Worm (Caenorhabditis elegans) whole organism, L4 larva: ENCODE measurements around the gene dlc-1.

ENCODE experiments used
- F44E2.7 ChIP-seq: fragments of 200-800 bp; sonication (Bioruptor generic); IDR thresholded peaks from 2 replicates; pipeline ENCODE4 v2.1.2; 2022; ENCODE audit warnings: missing genetic modification characterization, missing compliant biosample characterization
- F49E8.2 ChIP-seq: sonication (generic microtip); optimal IDR thresholded peaks from 2 replicates; lab custom pipeline; 2016; ENCODE audit warnings: missing compliant biosample characterization, mild to moderate bottlenecking, missing genetic modification characterization, borderline replicate concordance
- T26A8.4 ChIP-seq: fragments of 200-800 bp; sonication (Bioruptor generic); IDR thresholded peaks from 2 replicates; pipeline ENCODE4 v1.3.6; 2022; ENCODE audit warnings: missing genetic modification characterization, missing compliant biosample characterization
- Y105C5A.15 ChIP-seq: fragments of 200-800 bp; sonication (Bioruptor generic); IDR thresholded peaks from 2 replicates; pipeline ENCODE4 v1.3.6; 2022; ENCODE audit warnings: missing genetic modification characterization, missing compliant biosample characterization
- Y48G9A.11 ChIP-seq: fragments of 200-800 bp; sonication (Bioruptor generic); IDR thresholded peaks from 2 replicates; pipeline ENCODE4 v1.3.6; 2022; ENCODE audit warnings: missing genetic modification reagents, missing genetic modification characterization, missing compliant biosample characterization
- Y5F2A.4 ChIP-seq: fragments of 200-800 bp; sonication (Bioruptor generic); optimal IDR thresholded peaks from 2 replicates; lab custom pipeline; 2018; ENCODE audit warnings: mild to moderate bottlenecking, missing genetic modification characterization, missing compliant biosample characterization
- Y75B8A.6 ChIP-seq: fragments of 200-800 bp; sonication (Bioruptor generic); IDR thresholded peaks from 2 replicates; pipeline ENCODE4 v1.3.6; 2022; ENCODE audit warnings: missing genetic modification reagents, missing genetic modification characterization, missing compliant biosample characterization
- ZK337.2 ChIP-seq: fragments of 200-800 bp; sonication (Bioruptor generic); IDR thresholded peaks from 2 replicates; pipeline ENCODE4 v1.3.6; 2022; ENCODE audit warnings: missing genetic modification reagents, missing genetic modification characterization, missing compliant biosample characterization
- aha-1 ChIP-seq: fragments of 150-350 bp; peaks from one replicate; lab custom pipeline; 2014; ENCODE audit warnings: missing biosample characterization, missing genetic modification characterization
- ama-1 ChIP-seq: fragments of 150-350 bp; optimal IDR thresholded peaks from 2 replicates; lab custom pipeline; 2014; ENCODE audit warnings: inconsistent platforms, mixed read lengths
- ceh-82 ChIP-seq: sonication (generic microtip); optimal IDR thresholded peaks from 2 replicates; lab custom pipeline; 2017; ENCODE audit warnings: missing biosample characterization, missing genetic modification characterization
- ces-1 ChIP-seq: fragments of 150-350 bp; sonication (generic microtip); optimal IDR thresholded peaks from 4 replicates; lab custom pipeline; 2014; ENCODE audit warnings: missing biosample characterization, missing genetic modification reagents, missing genetic modification characterization
- cey-2 ChIP-seq: sonication (generic microtip); optimal IDR thresholded peaks from 3 replicates; lab custom pipeline; 2017; ENCODE audit warnings: missing genetic modification characterization, mild to moderate bottlenecking, missing compliant biosample characterization, antibody characterized with exemption, borderline replicate concordance; ENCODE audit not compliant: insufficient read depth
- ctbp-1 ChIP-seq: fragments of 200-800 bp; sonication (Bioruptor generic); IDR thresholded peaks from 2 replicates; pipeline ENCODE4 v1.3.6; 2022; ENCODE audit warnings: missing genetic modification reagents, missing genetic modification characterization, missing compliant biosample characterization
- daf-16 ChIP-seq, 3 experiments: sonication (generic microtip); optimal IDR thresholded peaks; 2 replicates each; lab custom pipeline; 2016 to 2017; ENCODE audit warnings: missing genetic modification characterization in 3 of 3, missing genetic modification reagents in 3 of 3, mild to moderate bottlenecking in 2 of 3, missing compliant biosample characterization in 2 of 3, missing biosample characterization in 1 of 3, moderate library complexity in 1 of 3
- daf-19 ChIP-seq: fragments of 200-800 bp; sonication (Bioruptor generic); conservative IDR thresholded peaks from 2 replicates; pipeline ENCODE4 v1.3.6; 2022; ENCODE audit warnings: missing genetic modification characterization, missing compliant biosample characterization
- dmd-6 ChIP-seq: fragments of 200-800 bp; sonication (Bioruptor generic); IDR thresholded peaks from 2 replicates; pipeline ENCODE4 v1.3.6; 2022; ENCODE audit warnings: missing genetic modification reagents, missing genetic modification characterization, missing compliant biosample characterization
- dmd-8 ChIP-seq: fragments of 200-800 bp; sonication (Bioruptor generic); IDR thresholded peaks from 2 replicates; pipeline ENCODE4 v1.3.6; 2022; ENCODE audit warnings: missing genetic modification characterization, missing compliant biosample characterization
- dve-1 ChIP-seq: sonication (generic microtip); optimal IDR thresholded peaks from 2 replicates; lab custom pipeline; 2017; ENCODE audit warnings: antibody characterized with exemption, mild to moderate bottlenecking, missing genetic modification characterization, missing compliant biosample characterization; ENCODE audit not compliant: insufficient read depth
- fos-1 ChIP-seq: fragments of 150-350 bp; optimal IDR thresholded peaks from 2 replicates; lab custom pipeline; 2014; ENCODE audit warnings: missing biosample characterization, missing genetic modification characterization
- lin-1 ChIP-seq: fragments of 200-800 bp; sonication (Bioruptor generic); IDR thresholded peaks from 2 replicates; pipeline ENCODE4 v1.3.6; 2022; ENCODE audit warnings: missing genetic modification reagents, missing genetic modification characterization, missing compliant biosample characterization
- lin-38 ChIP-seq: fragments of 200-800 bp; sonication (Bioruptor generic); IDR thresholded peaks from 2 replicates; pipeline ENCODE4 v1.3.6; 2022; ENCODE audit warnings: missing genetic modification reagents, missing genetic modification characterization, missing compliant biosample characterization
- lir-3 ChIP-seq: sonication (generic microtip); optimal IDR thresholded peaks from 2 replicates; lab custom pipeline; 2016; ENCODE audit warnings: mild to moderate bottlenecking, missing genetic modification characterization, missing compliant biosample characterization
- lsy-2 ChIP-seq, 2 experiments: fragments of 150-350 bp in 1 of 2; sonication (generic microtip) in 1 of 2; optimal IDR thresholded peaks; 2 replicates each; lab custom pipeline; 2014 to 2017; ENCODE audit warnings: missing biosample characterization in 2 of 2, missing genetic modification characterization in 2 of 2
- madf-5 ChIP-seq, 2 experiments: fragments of 200-800 bp; sonication (Bioruptor generic); IDR thresholded peaks; 2 replicates each; pipeline ENCODE4 v1.3.6; 2022; ENCODE audit warnings: missing compliant biosample characterization in 2 of 2, missing genetic modification characterization in 2 of 2
- mep-1 ChIP-seq: fragments of 150-350 bp; sonication (generic microtip); optimal IDR thresholded peaks from 3 replicates; lab custom pipeline; 2014; ENCODE audit warnings: missing biosample characterization, missing genetic modification characterization
- mes-2 ChIP-seq: sonication (generic microtip); optimal IDR thresholded peaks from 2 replicates; lab custom pipeline; 2016; ENCODE audit warnings: missing genotype, mild to moderate bottlenecking, missing genetic modification characterization, missing compliant biosample characterization; ENCODE audit not compliant: poor library complexity, severe bottlenecking
- nhr-102 ChIP-seq: sonication (generic microtip); optimal IDR thresholded peaks from 2 replicates; lab custom pipeline; 2016; ENCODE audit warnings: mild to moderate bottlenecking, missing genetic modification characterization, moderate library complexity, missing compliant biosample characterization
- nhr-11 ChIP-seq: fragments of 150-350 bp; optimal IDR thresholded peaks from 2 replicates; lab custom pipeline; 2014; ENCODE audit warnings: missing biosample characterization, missing genetic modification characterization
- nhr-237 ChIP-seq: sonication (generic microtip); optimal IDR thresholded peaks from 2 replicates; lab custom pipeline; 2017; ENCODE audit warnings: missing biosample characterization, missing genetic modification characterization
- nhr-25 ChIP-seq: sonication (generic microtip); optimal IDR thresholded peaks from 2 replicates; lab custom pipeline; 2017; ENCODE audit warnings: missing genetic modification characterization, mild to moderate bottlenecking, missing compliant biosample characterization, antibody characterized with exemption, moderate library complexity, borderline replicate concordance; ENCODE audit not compliant: insufficient read depth
- nhr-42 ChIP-seq: fragments of 200-800 bp; sonication (Bioruptor generic); IDR thresholded peaks from 2 replicates; pipeline ENCODE4 v1.3.6; 2022; ENCODE audit warnings: missing genetic modification characterization, missing compliant biosample characterization
- nhr-48 ChIP-seq: sonication (generic microtip); optimal IDR thresholded peaks from 2 replicates; lab custom pipeline; 2016; ENCODE audit warnings: mild to moderate bottlenecking, missing genetic modification characterization, missing compliant biosample characterization
- nhr-77 ChIP-seq: fragments of 150-350 bp; optimal IDR thresholded peaks from 2 replicates; lab custom pipeline; 2014; ENCODE audit warnings: missing biosample characterization, missing genetic modification characterization
- pha-4 ChIP-seq, 2 experiments: fragments of 150-350 bp in 1 of 2; fragments of 200-800 bp in 1 of 2; sonication (Bioruptor generic) in 1 of 2; IDR thresholded peaks in 1 of 2; optimal IDR thresholded peaks in 1 of 2; 2 replicates each; pipeline versions ENCODE4 v1.3.6 to Lab custom; 2014 to 2022; ENCODE audit warnings: missing genetic modification characterization in 2 of 2, missing genetic modification reagents in 2 of 2, missing biosample characterization in 1 of 2, missing compliant biosample characterization in 1 of 2
- php-3 ChIP-seq: fragments of 200-800 bp; sonication (Bioruptor generic); IDR thresholded peaks from 2 replicates; pipeline ENCODE4 v1.3.6; 2022; ENCODE audit warnings: missing genetic modification reagents, missing genetic modification characterization, missing compliant biosample characterization
- pqm-1 ChIP-seq: sonication (generic microtip); optimal IDR thresholded peaks from 2 replicates; lab custom pipeline; 2017; ENCODE audit warnings: missing biosample characterization, missing genetic modification characterization
- set-16 ChIP-seq: fragments of 200-800 bp; sonication (Bioruptor generic); IDR thresholded peaks from 2 replicates; pipeline ENCODE4 v1.3.6; 2022; ENCODE audit warnings: missing genetic modification reagents, missing genetic modification characterization, missing compliant biosample characterization
- snpc-1.2 ChIP-seq: fragments of 200-800 bp; sonication (Bioruptor generic); IDR thresholded peaks from 2 replicates; pipeline ENCODE4 v1.3.6; 2022; ENCODE audit warnings: missing genetic modification reagents, missing genetic modification characterization, missing compliant biosample characterization
- snpc-4 ChIP-seq: fragments of 150-350 bp; optimal IDR thresholded peaks from 2 replicates; lab custom pipeline; 2014; ENCODE audit warnings: missing biosample characterization, missing genetic modification characterization
- spr-1 ChIP-seq: sonication (generic microtip); optimal IDR thresholded peaks from 2 replicates; lab custom pipeline; 2016; ENCODE audit warnings: mild to moderate bottlenecking, missing genetic modification characterization, missing compliant biosample characterization
- spr-3 ChIP-seq: fragments of 200-800 bp; sonication (Bioruptor generic); optimal IDR thresholded peaks from 2 replicates; lab custom pipeline; 2018; ENCODE audit warnings: mild to moderate bottlenecking, missing genetic modification characterization, missing compliant biosample characterization
- unc-39 ChIP-seq: sonication (generic microtip); optimal IDR thresholded peaks from 2 replicates; lab custom pipeline; 2017; ENCODE audit warnings: missing biosample characterization, missing genetic modification characterization
- unc-62 ChIP-seq, 3 experiments: fragments of 150-350 bp in 1 of 3; sonication (generic microtip); optimal IDR thresholded peaks in 2 of 3; peaks in 1 of 3; 1 replicate in 1 of 3; 2 replicates in 2 of 3; lab custom pipeline; 2014 to 2017; ENCODE audit warnings: missing biosample characterization in 3 of 3, missing genetic modification characterization in 3 of 3, missing genetic modification reagents in 3 of 3, missing genotype in 1 of 3
- zag-1 ChIP-seq: fragments of 150-350 bp; optimal IDR thresholded peaks from 2 replicates; lab custom pipeline; 2014; ENCODE audit warnings: missing biosample characterization, missing genetic modification characterization
- zfp-3 ChIP-seq: fragments of 200-800 bp; sonication (Bioruptor generic); conservative IDR thresholded peaks from 2 replicates; pipeline ENCODE4 v1.3.6; 2022; ENCODE audit warnings: missing genetic modification reagents, missing genetic modification characterization, missing compliant biosample characterization

Gene dlc-1

ce11 chrIII:6464113-6464571 lies 563 bp upstream of the dlc-1 start (continued):
- TF ChIP-seq spr-1 (tag; lab: Kevin White, UChicago) (peak; percentile 77), daf-19 (GFP tag; lab: Robert Waterston, UW) (no peak), nhr-42 (GFP tag; lab: Robert Waterston, UW) (peak; percentile 84), nhr-237 (tag; lab: Kevin White, UChicago) (no peak)

ce11 chrIII:6462610-6463009 lies 969 bp downstream of the dlc-1 start, which contains the start of gene T26A5.8:
TSS of gene T26A5.8 (minus strand) at chrIII:6462856.
- TF ChIP-seq Y5F2A.4 = peak; percentile 14
- TF ChIP-seq unc-39 (tag; lab: Kevin White, UChicago) = no peak
- 0 out of 2 replicates have a peak, but pooled peaks have one; percentile 18 for TF ChIP-seq dmd-6
- TF ChIP-seq zag-1 (tag; lab: Kevin White, UChicago) = no peak
- TF ChIP-seq lin-38 (GFP tag; lab: Robert Waterston, UW) = peak; percentile 60
- TF ChIP-seq zfp-3 (GFP tag; lab: Robert Waterston, UW) = peak; percentile 43; the same call in 1 of the 2 replicates
- TF ChIP-seq aha-1 (tag; lab: Kevin White, UChicago) = peak; percentile 95
- peak; percentile 52; the same call in 1 of the 2 replicates for TF ChIP-seq pha-4 (GFP tag; IDR thresholded peaks at IDR 0.05; lab: Robert Waterston, UW)
- no peak for TF ChIP-seq pha-4 (tag; optimal IDR thresholded peaks at IDR 0.05; lab: Kevin White, UChicago)
- TF ChIP-seq dmd-8 = 0 out of 2 replicates have a peak, but pooled peaks have one; percentile 26
- no peak for TF ChIP-seq nhr-48 (tag; lab: Kevin White, UChicago)
- no peak for TF ChIP-seq nhr-11 (tag; lab: Kevin White, UChicago)
- TF ChIP-seq madf-5 (GFP tag; IDR thresholded peaks at IDR 0.05; lab: Robert Waterston, UW) = no peak
- TF ChIP-seq ama-1 = peak; percentile 93
- TF ChIP-seq unc-62 (GFP tag; optimal IDR thresholded peaks at IDR 0.05 in 1 of 2; lab: Kevin White, UChicago) = peak in 1 of 2 experiments; percentile 33
- TF ChIP-seq unc-62 (tag; optimal IDR thresholded peaks at IDR 0.05; lab: Kevin White, UChicago) = no peak
- no peak for TF ChIP-seq ZK337.2 (GFP tag; lab: Robert Waterston, UW)
- TF ChIP-seq set-16 = no peak
- no peak for TF ChIP-seq ces-1 (GFP tag; lab: Kevin White, UChicago)
- peak; percentile 62 for TF ChIP-seq Y48G9A.11 (GFP tag; lab: Robert Waterston, UW)
- TF ChIP-seq daf-16 (GFP tag; optimal IDR thresholded peaks at IDR 0.05; lab: Kevin White, UChicago) = peak in 1 of 2 experiments; percentile 13
- peak; percentile 28 for TF ChIP-seq daf-16 (tag; optimal IDR thresholded peaks at IDR 0.05; lab: Kevin White, UChicago)
- TF ChIP-seq dve-1 = no peak
- peak; percentile 61 for TF ChIP-seq nhr-102
- TF ChIP-seq T26A8.4 (GFP tag; lab: Robert Waterston, UW) = peak; percentile 57
- no peak for TF ChIP-seq cey-2 (tag; lab: Kevin White, UChicago)
- TF ChIP-seq spr-3 (GFP tag; lab: Kevin White, UChicago) = no peak
- no peak for TF ChIP-seq pqm-1
- TF ChIP-seq Y105C5A.15 = no peak
- peak; percentile 61 for TF ChIP-seq mep-1 (tag; lab: Kevin White, UChicago)
- TF ChIP-seq F49E8.2 (tag; lab: Kevin White, UChicago) = no peak
- no peak for TF ChIP-seq fos-1
- TF ChIP-seq lsy-2 (tag; optimal IDR thresholded peaks at IDR 0.05; lab: Kevin White, UChicago) = peak in 1 of 2 experiments; percentile 53
- no peak for TF ChIP-seq ceh-82 (tag; lab: Kevin White, UChicago)
- 0 out of 2 replicates have a peak, but pooled peaks have one; percentile 2 for TF ChIP-seq F44E2.7 (GFP tag; lab: Robert Waterston, UW)
- TF ChIP-seq mes-2 (tag; lab: Kevin White, UChicago) = peak; percentile 19
- no peak for TF ChIP-seq php-3
- TF ChIP-seq Y75B8A.6 (GFP tag; lab: Robert Waterston, UW) = peak; percentile 72; the same call in 1 of the 2 replicates
- TF ChIP-seq snpc-4 (tag; lab: Kevin White, UChicago) = no peak
- peak; percentile 20 for TF ChIP-seq spr-1 (tag; lab: Kevin White, UChicago)
- no peak for TF ChIP-seq ctbp-1 (GFP tag; lab: Robert Waterston, UW)
- TF ChIP-seq snpc-1.2 = 0 out of 2 replicates have a peak, but pooled peaks have one; percentile 28
- no peak for TF ChIP-seq nhr-77 (tag; lab: Kevin White, UChicago)
- TF ChIP-seq nhr-25 (tag; lab: Kevin White, UChicago) = no peak
- TF ChIP-seq lin-1 (GFP tag; lab: Robert Waterston, UW) = 0 out of 2 replicates have a peak, but pooled peaks have one; percentile 7
- no peak for TF ChIP-seq lir-3 (tag; lab: Kevin White, UChicago)
